Fruit fly (Drosophila melanogaster) whole organism, pupa: ENCODE results near the gene CG9951.

ENCODE experiments used
- CG13204 ChIP-seq: fragments of 200-800 bp; sonication (Bioruptor generic); optimal IDR thresholded peaks from 2 replicates; lab custom pipeline; 2018; ENCODE audit warnings: missing biosample characterization, mild to moderate bottlenecking, missing genetic modification characterization, moderate library complexity
- CG14655 ChIP-seq: fragments of 200-800 bp; sonication (Bioruptor generic); optimal IDR thresholded peaks from 3 replicates; lab custom pipeline; 2017; ENCODE audit warnings: mild to moderate bottlenecking, missing biosample characterization, missing genetic modification reagents, missing genetic modification characterization
- CG15710 ChIP-seq: fragments of 200-800 bp; sonication (Bioruptor generic); optimal IDR thresholded peaks from 2 replicates; lab custom pipeline; 2018; ENCODE audit warnings: missing biosample characterization, mild to moderate bottlenecking, missing genetic modification characterization, moderate library complexity
- CG34367 ChIP-seq: fragments of 200-800 bp; sonication (Bioruptor generic); optimal IDR thresholded peaks from 2 replicates; lab custom pipeline; 2018; ENCODE audit warnings: missing biosample characterization, mild to moderate bottlenecking, missing genetic modification characterization
- CG9948 ChIP-seq: fragments of 200-800 bp; sonication (Bioruptor generic); optimal IDR thresholded peaks from 2 replicates; lab custom pipeline; 2018; ENCODE audit warnings: missing biosample characterization, mild to moderate bottlenecking, missing genetic modification characterization, moderate library complexity
- EcR ChIP-seq: fragments of 200-800 bp; sonication (Bioruptor generic); optimal IDR thresholded peaks from 3 replicates; lab custom pipeline; 2019; ENCODE audit warnings: missing biosample characterization, missing genetic modification characterization, mild to moderate bottlenecking, moderate library complexity, missing genetic modification reagents
- Pif1B ChIP-seq: fragments of 200-800 bp; sonication (Bioruptor generic); optimal IDR thresholded peaks from 3 replicates; lab custom pipeline; 2016; ENCODE audit warnings: missing biosample characterization, missing genetic modification characterization
- Snoo ChIP-seq: fragments of 200-800 bp; sonication (Bioruptor generic); optimal IDR thresholded peaks from 3 replicates; lab custom pipeline; 2017; ENCODE audit warnings: missing biosample characterization, mild to moderate bottlenecking, missing genetic modification characterization, inconsistent platforms
- rn ChIP-seq: fragments of 200-800 bp; sonication (Bioruptor generic); IDR thresholded peaks from 2 replicates; pipeline ENCODE4 v1.3.6; 2022; ENCODE audit warnings: missing biosample characterization, missing genetic modification characterization

- TF ChIP-seq EcR (GFP tag; lab: Kevin White, UChicago): no peak
- TF ChIP-seq CG14655 (GFP tag; lab: Kevin White, UChicago): no peak
- no peak for TF ChIP-seq rn (GFP tag; lab: Robert Waterston, UW)
- no peak for TF ChIP-seq CG15710 (tag; lab: Kevin White, UChicago)
- TF ChIP-seq CG9948 (tag; lab: Kevin White, UChicago): no peak
- TF ChIP-seq Pif1B (GFP tag; lab: Kevin White, UChicago): no peak
- TF ChIP-seq Snoo (tag; lab: Kevin White, UChicago): no peak
- no peak for TF ChIP-seq CG34367 (tag; lab: Kevin White, UChicago)
- TF ChIP-seq CG13204 (GFP tag; lab: Kevin White, UChicago): no peak
Measured at dm6 chr3L:16836732-16837131, 26.2 kb upstream of the CG9951 start.
